Fruit fly (Drosophila melanogaster) whole organism, embryonic: ENCODE results near the gene CG14818.
A peak's percentile ranks its signal among the peaks of the same experiment; 100 is the strongest.

Experiments used
- Ada2b ChIP-seq: fragments of 200-800 bp; sonication (Bioruptor generic); IDR thresholded peaks from 2 replicates; pipeline ENCODE4 v1.3.6; 2022; ENCODE audit warnings: missing biosample characterization, missing genetic modification characterization
- B-H2 ChIP-seq: fragments of 200-800 bp; sonication (Bioruptor generic); optimal IDR thresholded peaks from 2 replicates; lab custom pipeline; 2018; ENCODE audit warnings: missing biosample characterization, mild to moderate bottlenecking, missing genetic modification characterization
- CG13287 ChIP-seq: fragments of 200-800 bp; sonication (Bioruptor generic); IDR thresholded peaks from 2 replicates; pipeline ENCODE4 v1.3.6; 2022; ENCODE audit warnings: missing biosample characterization, missing genetic modification characterization; ENCODE audit not compliant: partially characterized antibody
- CG15011 ChIP-seq: fragments of 200-800 bp; sonication (Bioruptor generic); optimal IDR thresholded peaks from 3 replicates; lab custom pipeline; 2018; ENCODE audit warnings: missing biosample characterization, mild to moderate bottlenecking, missing genetic modification characterization
- CG17359 ChIP-seq: fragments of 200-800 bp; sonication (Bioruptor generic); optimal IDR thresholded peaks from 3 replicates; lab custom pipeline; 2018; ENCODE audit warnings: missing biosample characterization, mild to moderate bottlenecking, missing genetic modification characterization, moderate library complexity
- CG17361 ChIP-seq: fragments of 200-800 bp; sonication (Bioruptor generic); IDR thresholded peaks from 3 replicates; pipeline ENCODE4 v1.3.6; 2022; ENCODE audit warnings: missing biosample characterization, missing genetic modification characterization
- CG2202 ChIP-seq: fragments of 200-800 bp; sonication (Bioruptor generic); optimal IDR thresholded peaks from 2 replicates; lab custom pipeline; 2018; ENCODE audit warnings: missing biosample characterization, mild to moderate bottlenecking, missing genetic modification characterization
- CG2889 ChIP-seq: fragments of 200-800 bp; sonication (Bioruptor generic); IDR thresholded peaks from 3 replicates; pipeline ENCODE4 v1.3.6; 2022; ENCODE audit warnings: missing biosample characterization, missing genetic modification characterization
- CG34224 ChIP-seq: fragments of 200-800 bp; sonication (Bioruptor generic); IDR thresholded peaks from 3 replicates; pipeline ENCODE4 v1.3.6; 2022; ENCODE audit warnings: missing biosample characterization, missing genetic modification characterization; ENCODE audit not compliant: partially characterized antibody
- CG4404 ChIP-seq: fragments of 200-800 bp; sonication (Bioruptor generic); IDR thresholded peaks from 2 replicates; pipeline ENCODE4 v1.3.6; 2022; ENCODE audit warnings: missing biosample characterization, missing genetic modification characterization
- CG7745 ChIP-seq: fragments of 200-800 bp; sonication (Bioruptor generic); optimal IDR thresholded peaks from 2 replicates; lab custom pipeline; 2018; ENCODE audit warnings: missing biosample characterization, mild to moderate bottlenecking, missing genetic modification characterization, moderate library complexity
- CG7928 ChIP-seq: fragments of 200-800 bp; sonication (Bioruptor generic); optimal IDR thresholded peaks from 2 replicates; lab custom pipeline; 2017; ENCODE audit warnings: missing biosample characterization, mild to moderate bottlenecking, missing genetic modification characterization
- Camta ChIP-seq: fragments of 200-800 bp; sonication (Bioruptor generic); optimal IDR thresholded peaks from 2 replicates; lab custom pipeline; 2016; ENCODE audit warnings: missing biosample characterization, missing genetic modification characterization
- D ChIP-seq, 2 experiments: fragments of 200-800 bp in 1 of 2; fragments of >200 bp in 1 of 2; sonication (Bioruptor generic) in 1 of 2; optimal IDR thresholded peaks; 2 replicates in 1 of 2; 3 replicates in 1 of 2; lab custom pipeline; 2017; ENCODE audit warnings: mild to moderate bottlenecking in 1 of 2, missing biosample characterization in 1 of 2, missing genetic modification characterization in 1 of 2, missing genetic modification reagents in 1 of 2
- Deaf1 ChIP-seq: fragments of 200-800 bp; optimal IDR thresholded peaks from 3 replicates; lab custom pipeline; 2019; ENCODE audit warnings: missing biosample characterization, mild to moderate bottlenecking, missing genetic modification characterization, moderate library complexity
- Dip2 ChIP-seq: fragments of 200-800 bp; sonication (Bioruptor generic); IDR thresholded peaks from 2 replicates; pipeline ENCODE4 v1.3.6; 2022; ENCODE audit warnings: missing biosample characterization, missing genetic modification characterization
- Dip3 ChIP-seq: fragments of 200-800 bp; sonication (Bioruptor generic); optimal IDR thresholded peaks from 3 replicates; lab custom pipeline; 2016; ENCODE audit warnings: missing biosample characterization, missing genetic modification characterization
- Dp ChIP-seq: fragments of 200-800 bp; sonication (Bioruptor generic); optimal IDR thresholded peaks from 2 replicates; lab custom pipeline; 2018; ENCODE audit warnings: missing biosample characterization, mild to moderate bottlenecking, missing genetic modification characterization, moderate library complexity
- Gug ChIP-seq: fragments of 200-800 bp; sonication (Bioruptor generic); IDR thresholded peaks from 4 replicates; pipeline ENCODE4 v1.3.6; 2022; ENCODE audit warnings: missing biosample characterization, missing genetic modification characterization
- H15 ChIP-seq: fragments of 200-800 bp; sonication (Bioruptor generic); IDR thresholded peaks from 3 replicates; pipeline ENCODE4 v1.3.6; 2022; ENCODE audit warnings: missing biosample characterization, missing genetic modification characterization
- HHEX ChIP-seq: fragments of 200-800 bp; sonication (Bioruptor generic); optimal IDR thresholded peaks from 3 replicates; lab custom pipeline; 2017; ENCODE audit warnings: missing biosample characterization, mild to moderate bottlenecking, missing genetic modification characterization, missing genetic modification reagents
- HLH3B ChIP-seq: fragments of 200-800 bp; sonication (Bioruptor generic); IDR thresholded peaks from 2 replicates; pipeline ENCODE4 v1.3.6; 2022; ENCODE audit warnings: missing biosample characterization, missing genetic modification characterization
- Meics ChIP-seq: fragments of 200-800 bp; sonication (Bioruptor generic); optimal IDR thresholded peaks from 2 replicates; lab custom pipeline; 2017; ENCODE audit warnings: missing biosample characterization, mild to moderate bottlenecking, missing genetic modification characterization
- NC2α ChIP-seq: fragments of 200-800 bp; sonication (Bioruptor generic); optimal IDR thresholded peaks from 2 replicates; lab custom pipeline; 2016; ENCODE audit warnings: missing biosample characterization, missing genetic modification characterization
- Nf-YC ChIP-seq: fragments of 200-800 bp; optimal IDR thresholded peaks from 3 replicates; lab custom pipeline; 2019; ENCODE audit warnings: missing biosample characterization, mild to moderate bottlenecking, missing genetic modification characterization, moderate library complexity
- Rfx ChIP-seq: fragments of 200-800 bp; sonication (Bioruptor generic); IDR thresholded peaks from 2 replicates; pipeline ENCODE4 v1.3.6; 2022; ENCODE audit warnings: missing biosample characterization, missing genetic modification characterization
- Rx ChIP-seq: fragments of 200-800 bp; sonication (Bioruptor generic); IDR thresholded peaks from 2 replicates; pipeline ENCODE4 v1.3.6; 2022; ENCODE audit warnings: missing biosample characterization, missing genetic modification characterization
- Side ChIP-seq: fragments of 200-800 bp; sonication (Bioruptor generic); optimal IDR thresholded peaks from 2 replicates; lab custom pipeline; 2016; ENCODE audit warnings: missing biosample characterization, missing genetic modification characterization
- Sox100B ChIP-seq: fragments of 200-800 bp; sonication (Bioruptor generic); optimal IDR thresholded peaks from 3 replicates; lab custom pipeline; 2018; ENCODE audit warnings: missing biosample characterization, mild to moderate bottlenecking, missing genetic modification characterization
- Taf1 ChIP-seq: fragments of 200-800 bp; sonication (Bioruptor generic); IDR thresholded peaks from 2 replicates; pipeline ENCODE4 v1.3.6; 2022; ENCODE audit warnings: missing biosample characterization, missing genetic modification characterization
- ab ChIP-seq: fragments of 200-800 bp; sonication (Bioruptor generic); optimal IDR thresholded peaks from 2 replicates; lab custom pipeline; 2016; ENCODE audit warnings: missing biosample characterization, missing genetic modification characterization
- aop ChIP-seq: fragments of 200-800 bp; sonication (Bioruptor generic); IDR thresholded peaks from 2 replicates; pipeline ENCODE4 v1.3.6; 2022; ENCODE audit warnings: missing biosample characterization, missing genetic modification characterization
- ap ChIP-seq: fragments of 200-800 bp; sonication (Bioruptor generic); IDR thresholded peaks from 2 replicates; pipeline ENCODE4 v1.3.6; 2022; ENCODE audit warnings: missing biosample characterization, missing genetic modification characterization
- crp ChIP-seq, 2 experiments: fragments of 200-800 bp; sonication (Bioruptor generic); optimal IDR thresholded peaks; 2 replicates in 1 of 2; 3 replicates in 1 of 2; lab custom pipeline; 2017; ENCODE audit warnings: missing biosample characterization in 2 of 2, missing genetic modification characterization in 2 of 2, mild to moderate bottlenecking in 1 of 2, moderate library complexity in 1 of 2
- dati ChIP-seq: fragments of 200-800 bp; sonication (Bioruptor generic); IDR thresholded peaks from 2 replicates; pipeline ENCODE4 v1.3.6; 2022; ENCODE audit warnings: missing biosample characterization, missing genetic modification characterization
- en ChIP-seq: fragments of 200-800 bp; sonication (Bioruptor generic); optimal IDR thresholded peaks from 2 replicates; lab custom pipeline; 2016; ENCODE audit warnings: missing biosample characterization, missing genetic modification characterization
- fd3F ChIP-seq: fragments of 200-800 bp; sonication (Bioruptor generic); optimal IDR thresholded peaks from 2 replicates; lab custom pipeline; 2018; ENCODE audit warnings: missing biosample characterization, mild to moderate bottlenecking, missing genetic modification characterization, moderate library complexity
- fu2 ChIP-seq: fragments of 200-800 bp; sonication (Bioruptor generic); optimal IDR thresholded peaks from 2 replicates; lab custom pipeline; 2016; ENCODE audit warnings: missing biosample characterization, missing genetic modification characterization
- gcm ChIP-seq: fragments of 200-800 bp; sonication (Bioruptor generic); optimal IDR thresholded peaks from 2 replicates; lab custom pipeline; 2019; ENCODE audit warnings: missing biosample characterization, mild to moderate bottlenecking, missing genetic modification characterization, moderate library complexity
- gcm2 ChIP-seq: fragments of 200-800 bp; sonication (Bioruptor generic); optimal IDR thresholded peaks from 2 replicates; lab custom pipeline; 2016; ENCODE audit warnings: missing biosample characterization, missing genetic modification characterization
- hb ChIP-seq: fragments of 200-800 bp; sonication (Bioruptor generic); IDR thresholded peaks from 3 replicates; pipeline ENCODE4 v1.3.6; 2022; ENCODE audit warnings: missing biosample characterization, missing genetic modification characterization; ENCODE audit not compliant: partially characterized antibody
- jing ChIP-seq: fragments of 200-800 bp; sonication (Bioruptor generic); optimal IDR thresholded peaks from 2 replicates; lab custom pipeline; 2018; ENCODE audit warnings: missing biosample characterization, mild to moderate bottlenecking, missing genetic modification characterization
- nerfin-1 ChIP-seq: fragments of 200-800 bp; sonication (Bioruptor generic); optimal IDR thresholded peaks from 3 replicates; lab custom pipeline; 2019; ENCODE audit warnings: missing biosample characterization, mild to moderate bottlenecking, missing genetic modification characterization, moderate library complexity
- pnt ChIP-seq: fragments of 200-800 bp; sonication (Bioruptor generic); optimal IDR thresholded peaks from 3 replicates; lab custom pipeline; 2016; ENCODE audit warnings: missing biosample characterization, missing genetic modification characterization
- repo ChIP-seq: fragments of 200-800 bp; sonication (Bioruptor generic); optimal IDR thresholded peaks from 2 replicates; lab custom pipeline; 2016; ENCODE audit warnings: missing biosample characterization, missing genetic modification characterization
- rib ChIP-seq: fragments of 200-800 bp; sonication (Bioruptor generic); IDR thresholded peaks from 2 replicates; pipeline ENCODE4 v1.3.6; 2022; ENCODE audit warnings: missing biosample characterization, missing genetic modification characterization
- slbo ChIP-seq: fragments of 200-800 bp; sonication (Bioruptor generic); IDR thresholded peaks from 2 replicates; pipeline ENCODE4 v1.3.6; 2022; ENCODE audit warnings: missing biosample characterization, missing genetic modification characterization
- so ChIP-seq: fragments of 200-800 bp; sonication (Bioruptor generic); IDR thresholded peaks from 3 replicates; pipeline ENCODE4 v1.3.6; 2022; ENCODE audit warnings: missing biosample characterization, missing genetic modification characterization
- twi ChIP-seq: fragments of 200-800 bp; optimal IDR thresholded peaks from 2 replicates; lab custom pipeline; 2019; ENCODE audit warnings: missing biosample characterization, mild to moderate bottlenecking, missing genetic modification characterization, moderate library complexity
- vfl ChIP-seq: fragments of 200-800 bp; sonication (Bioruptor generic); optimal IDR thresholded peaks from 2 replicates; lab custom pipeline; 2016; ENCODE audit warnings: missing biosample characterization, missing genetic modification characterization

Gene CG14818

dm6 chrX:1907727-1908264, 28.2 kb upstream of the CG14818 start, which contains the start of gene mip130 (continued):
- TF ChIP-seq rib, result peak; percentile 36; the same call in 1 of the 2 replicates
- no peak for TF ChIP-seq ab (GFP tag; lab: Kevin White, UChicago)
- TF ChIP-seq nerfin-1, result no peak
- no peak for TF ChIP-seq en (GFP tag; lab: Kevin White, UChicago)
- TF ChIP-seq slbo (GFP tag; lab: Robert Waterston, UW), result no peak; the same call in none of the 2 replicates
- TF ChIP-seq Nf-YC (tag; lab: Kevin White, UChicago), result peak; percentile 47
- TF ChIP-seq dati (GFP tag; lab: Robert Waterston, UW), result no peak
- TF ChIP-seq crp (GFP tag; optimal IDR thresholded peaks at IDR 0.05; lab: Kevin White, UChicago), result peak; percentile 35 to 85
- peak; percentile 55 for TF ChIP-seq CG17359
- no peak for TF ChIP-seq Rx (GFP tag; lab: Robert Waterston, UW)
- no peak for TF ChIP-seq vfl (GFP tag; lab: Kevin White, UChicago)
- no peak for TF ChIP-seq Side
- peak; percentile 0 for TF ChIP-seq B-H2 (GFP tag; lab: Kevin White, UChicago)
- no peak; the same call in 1 of the 3 replicates for TF ChIP-seq CG17361 (GFP tag; lab: Robert Waterston, UW)
- no peak for TF ChIP-seq NC2α
- peak; percentile 38 for TF ChIP-seq Rfx
- TF ChIP-seq so, result no peak
- no peak for TF ChIP-seq jing (GFP tag; lab: Kevin White, UChicago)
- TF ChIP-seq twi (tag; lab: Kevin White, UChicago), result peak; percentile 4
- no peak for TF ChIP-seq Taf1
- no peak for TF ChIP-seq gcm2 (GFP tag; lab: Kevin White, UChicago)
- TF ChIP-seq Ada2b (GFP tag; lab: Robert Waterston, UW), result no peak
- no peak for TF ChIP-seq ap (GFP tag; lab: Robert Waterston, UW)
- TF ChIP-seq CG2889 (GFP tag; lab: Robert Waterston, UW), result no peak
- no peak for TF ChIP-seq repo
- TF ChIP-seq Dip2 (GFP tag; lab: Robert Waterston, UW), result no peak
- 0 out of 3 replicates have a peak, but pooled peaks have one; percentile 50 for TF ChIP-seq hb (GFP tag; lab: Robert Waterston, UW)
- peak; percentile 15 for TF ChIP-seq Deaf1 (tag; lab: Kevin White, UChicago)
- TF ChIP-seq D (optimal IDR thresholded peaks at IDR 0.05; lab: Kevin White, UChicago), result no peak
- TF ChIP-seq D (GFP tag; optimal IDR thresholded peaks at IDR 0.05; lab: Kevin White, UChicago), result no peak
- TF ChIP-seq CG13287, result peak; percentile 81
- TF ChIP-seq Meics, result peak; percentile 57
- no peak for TF ChIP-seq CG7745
- no peak for TF ChIP-seq aop (GFP tag; lab: Robert Waterston, UW)
- TF ChIP-seq Dp (GFP tag; lab: Kevin White, UChicago), result peak; percentile 33
- TF ChIP-seq CG2202 (tag; lab: Kevin White, UChicago), result no peak
- no peak for TF ChIP-seq Gug
- peak; percentile 54 for TF ChIP-seq Camta (GFP tag; lab: Kevin White, UChicago)
- TF ChIP-seq CG7928, result no peak
- peak; percentile 34 for TF ChIP-seq fd3F (GFP tag; lab: Kevin White, UChicago)
- TF ChIP-seq fu2 (GFP tag; lab: Kevin White, UChicago), result no peak
- TF ChIP-seq CG4404, result peak; percentile 8; the same call in 1 of the 2 replicates
- peak; percentile 22 for TF ChIP-seq gcm
- TF ChIP-seq CG15011, result no peak
- peak; percentile 66 for TF ChIP-seq Dip3 (GFP tag; lab: Kevin White, UChicago)
- TF ChIP-seq H15, result 0 out of 3 replicates have a peak, but pooled peaks have one; percentile 33
- peak; percentile 81 for TF ChIP-seq CG34224 (GFP tag; lab: Robert Waterston, UW)
- TF ChIP-seq Sox100B, result no peak
- TF ChIP-seq HHEX (GFP tag; lab: Kevin White, UChicago), result peak; percentile 50
- peak; percentile 46 for TF ChIP-seq pnt (GFP tag; lab: Kevin White, UChicago)
- TF ChIP-seq HLH3B (GFP tag; lab: Robert Waterston, UW), result peak; percentile 50; the same call in 1 of the 2 replicates
